Worm (Caenorhabditis elegans): ENCODE data around the gene Y57G7A.3.

DNA sequence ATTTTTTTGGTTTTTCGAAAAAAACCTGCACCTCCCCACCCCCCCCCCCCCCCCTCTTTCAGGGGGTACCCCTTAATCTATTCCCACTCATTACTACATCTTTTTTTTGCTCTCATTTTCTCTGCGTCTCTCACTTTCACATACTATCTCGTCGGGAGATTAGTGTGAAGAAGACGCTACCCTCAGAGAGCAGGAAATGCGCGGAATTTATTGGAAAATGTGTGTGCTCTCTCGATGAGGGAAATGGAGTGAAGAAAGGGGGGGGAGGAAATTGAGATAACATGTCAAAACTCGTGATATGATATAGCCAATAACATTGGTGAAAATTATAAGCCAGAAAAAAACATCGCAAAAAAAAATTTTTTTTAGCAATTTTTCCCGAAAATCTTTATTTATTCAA, 40.0 kb downstream of the Y57G7A.3 start:
- no peak for TF ChIP-seq pat-9 (tag; optimal IDR thresholded peaks at IDR 0.05)
- no peak for TF ChIP-seq ztf-16 (tag; optimal IDR thresholded peaks at IDR 0.05)

Data from whole organism, late embryonic.